Fruit fly (Drosophila melanogaster): ENCODE data around the gene Hex-t1.

The Hex-t1 gene

dm6 chr3R:26448779-26449178 is at the start of gene Hex-t1:
Hex-t1 (plus strand) TSS chr3R:26449079.
- TF ChIP-seq bab1 (GFP tag; optimal IDR thresholded peaks at IDR 0.05): no peak
- TF ChIP-seq CG11617 (GFP tag; optimal IDR thresholded peaks at IDR 0.05): no peak
- no peak for TF ChIP-seq tj (GFP tag; optimal IDR thresholded peaks at IDR 0.05)
- TF ChIP-seq CG5204 (GFP tag; optimal IDR thresholded peaks at IDR 0.05): no peak
- TF ChIP-seq CG12768 (GFP tag; optimal IDR thresholded peaks at IDR 0.05): no peak

DNA sequence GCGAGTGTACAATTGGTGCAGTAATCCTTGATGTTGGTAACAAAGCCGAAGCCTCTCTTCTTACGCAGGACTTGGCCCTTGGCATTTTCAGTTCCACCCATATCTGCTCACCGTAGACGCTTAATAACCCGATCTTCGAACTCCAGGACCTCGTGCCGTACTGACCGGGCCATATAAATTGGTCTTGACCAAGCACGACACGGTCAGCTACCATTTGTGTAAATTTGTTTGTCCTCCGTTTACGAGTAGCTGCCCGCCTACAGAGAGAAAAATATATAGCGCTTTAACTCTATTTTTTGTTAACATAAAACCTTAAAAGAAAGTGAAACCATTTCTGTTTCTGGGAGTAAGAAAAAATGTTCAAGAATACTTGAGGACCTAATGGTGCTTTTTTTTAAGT is 45.3 kb upstream of the Hex-t1 start, which contains the start of gene ppk15:
Gene ppk15, minus strand, starts transcription at position 101 of the 400 bp plus-strand sequence.
- no peak for TF ChIP-seq CG7101 (tag; optimal IDR thresholded peaks at IDR 0.05)
- TF ChIP-seq CG14711 (tag; optimal IDR thresholded peaks at IDR 0.05): no peak
- no peak for TF ChIP-seq CG5204 (GFP tag; optimal IDR thresholded peaks at IDR 0.05)
- no peak for TF ChIP-seq kay (GFP tag; ENCODE audit: borderline replicate concordance)
- TF ChIP-seq Crg-1 (GFP tag; optimal IDR thresholded peaks at IDR 0.05): no peak
- no peak for TF ChIP-seq Hr96 (GFP tag; optimal IDR thresholded peaks at IDR 0.05)
- no peak for TF ChIP-seq pad (GFP tag; optimal IDR thresholded peaks at IDR 0.05)
- TF ChIP-seq CG11617 (GFP tag; optimal IDR thresholded peaks at IDR 0.05): no peak
- no peak for TF ChIP-seq cic (GFP tag; optimal IDR thresholded peaks at IDR 0.05)
- no peak for TF ChIP-seq cnc (optimal IDR thresholded peaks at IDR 0.05)

DNA sequence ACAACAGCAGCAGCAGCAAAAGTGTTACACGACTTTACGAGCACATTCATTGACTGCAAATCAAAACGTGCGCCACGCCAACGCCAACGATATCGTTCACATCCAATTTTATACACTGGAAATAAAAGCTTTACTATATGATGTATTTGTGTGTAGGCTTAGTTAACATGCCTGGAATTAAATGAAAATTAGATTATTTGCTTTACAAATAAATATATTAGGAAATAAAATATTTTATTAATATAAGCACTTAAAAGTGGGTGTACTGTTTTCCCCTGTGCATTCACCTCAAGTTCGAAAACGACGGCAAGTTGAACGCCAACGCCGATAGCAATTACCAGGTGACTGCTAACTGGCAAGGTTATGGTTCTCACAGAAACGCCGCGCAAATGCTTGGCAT is 39.1 kb upstream of the Hex-t1 start:
- no peak for TF ChIP-seq ovo (GFP tag; optimal IDR thresholded peaks at IDR 0.05)
- no peak for TF ChIP-seq CG7101 (tag; optimal IDR thresholded peaks at IDR 0.05)
- no peak for TF ChIP-seq CG14711 (tag; optimal IDR thresholded peaks at IDR 0.05)
- no peak for TF ChIP-seq Mnt (GFP tag; optimal IDR thresholded peaks at IDR 0.05)
- no peak for TF ChIP-seq toe (GFP tag; optimal IDR thresholded peaks at IDR 0.05)
- TF ChIP-seq CG1620 (GFP tag; optimal IDR thresholded peaks at IDR 0.05): no peak
- TF ChIP-seq tj (GFP tag; optimal IDR thresholded peaks at IDR 0.05): no peak
- no peak for TF ChIP-seq CG33017 (tag; optimal IDR thresholded peaks at IDR 0.05)
- no peak for TF ChIP-seq cic (GFP tag; optimal IDR thresholded peaks at IDR 0.05)
- TF ChIP-seq CG11617 (GFP tag; optimal IDR thresholded peaks at IDR 0.05): no peak
- no peak for TF ChIP-seq Clk (GFP tag; optimal IDR thresholded peaks at IDR 0.05)
- no peak for TF ChIP-seq CG5204 (GFP tag; optimal IDR thresholded peaks at IDR 0.05)
- TF ChIP-seq CG7045 (GFP tag; optimal IDR thresholded peaks at IDR 0.05): no peak

DNA sequence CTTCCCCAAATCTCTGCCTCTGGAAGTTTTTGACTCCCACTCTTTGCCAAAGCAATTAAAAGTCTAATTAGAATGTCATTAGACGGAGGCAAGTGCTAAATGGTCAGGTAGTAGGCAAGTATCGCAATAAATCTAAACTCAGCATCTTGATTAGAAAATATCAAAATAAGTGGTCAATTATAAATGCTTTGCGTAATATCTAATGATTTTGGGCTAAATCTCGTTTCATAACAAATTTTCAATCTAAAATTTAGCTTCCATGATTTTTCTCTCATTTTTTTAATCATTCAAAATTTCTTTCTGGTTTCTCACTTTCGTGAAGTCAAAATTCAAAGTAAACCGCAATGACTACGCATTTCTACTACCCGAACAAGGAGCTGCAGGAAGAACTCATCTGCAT is 35.1 kb upstream of the Hex-t1 start, which contains the start of gene Ald2:
Gene Ald2, plus strand, starts transcription at position 301 of the 400 bp plus-strand sequence.
- TF ChIP-seq CG11617 (GFP tag; optimal IDR thresholded peaks at IDR 0.05): no peak
- TF ChIP-seq Mnt (GFP tag; optimal IDR thresholded peaks at IDR 0.05): no peak
- TF ChIP-seq tj (GFP tag; optimal IDR thresholded peaks at IDR 0.05): no peak
- no peak for TF ChIP-seq pad (GFP tag; optimal IDR thresholded peaks at IDR 0.05)

DNA sequence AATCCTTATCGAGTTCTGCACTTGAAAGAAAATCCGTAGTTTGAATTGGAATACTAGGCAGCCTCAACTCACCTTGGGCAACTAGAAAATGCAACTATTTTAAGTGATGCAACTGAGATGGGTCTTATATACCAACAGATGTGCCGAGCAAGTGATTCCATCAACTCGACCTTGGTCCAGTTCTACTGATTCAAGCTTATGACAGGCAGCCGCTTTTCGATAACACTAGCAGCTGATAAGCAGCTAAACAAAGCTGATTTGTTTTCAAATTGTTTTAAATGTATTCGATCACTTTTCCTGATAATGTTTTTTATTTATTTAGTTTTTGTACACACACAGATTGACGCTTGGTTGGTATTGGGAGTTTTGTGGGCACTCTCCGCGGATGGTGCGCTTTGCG is 23.9 kb upstream of the Hex-t1 start, which contains the start of gene CG6503:
Gene CG6503, minus strand, starts transcription at position 101 of the 400 bp plus-strand sequence.
- no peak for TF ChIP-seq CG5204 (GFP tag; optimal IDR thresholded peaks at IDR 0.05)
- no peak for TF ChIP-seq cic (GFP tag; optimal IDR thresholded peaks at IDR 0.05)
- TF ChIP-seq CG12768 (GFP tag; optimal IDR thresholded peaks at IDR 0.05): no peak
- no peak for TF ChIP-seq bab1 (GFP tag; optimal IDR thresholded peaks at IDR 0.05)
- TF ChIP-seq cnc (optimal IDR thresholded peaks at IDR 0.05): no peak
- no peak for TF ChIP-seq Mnt (GFP tag; optimal IDR thresholded peaks at IDR 0.05)
- TF ChIP-seq CG14711 (tag; optimal IDR thresholded peaks at IDR 0.05): no peak
- no peak for TF ChIP-seq CG1620 (GFP tag; optimal IDR thresholded peaks at IDR 0.05)
- TF ChIP-seq toe (GFP tag; optimal IDR thresholded peaks at IDR 0.05): no peak
- TF ChIP-seq tj (GFP tag; optimal IDR thresholded peaks at IDR 0.05): no peak
- TF ChIP-seq pad (GFP tag; optimal IDR thresholded peaks at IDR 0.05): no peak
- TF ChIP-seq CG7045 (GFP tag; optimal IDR thresholded peaks at IDR 0.05): no peak
- no peak for TF ChIP-seq Crg-1 (GFP tag; optimal IDR thresholded peaks at IDR 0.05)
- no peak for TF ChIP-seq CG11617 (GFP tag; optimal IDR thresholded peaks at IDR 0.05)
- no peak for TF ChIP-seq CG33017 (tag; optimal IDR thresholded peaks at IDR 0.05)
- no peak for TF ChIP-seq kay (GFP tag; ENCODE audit: borderline replicate concordance)

DNA sequence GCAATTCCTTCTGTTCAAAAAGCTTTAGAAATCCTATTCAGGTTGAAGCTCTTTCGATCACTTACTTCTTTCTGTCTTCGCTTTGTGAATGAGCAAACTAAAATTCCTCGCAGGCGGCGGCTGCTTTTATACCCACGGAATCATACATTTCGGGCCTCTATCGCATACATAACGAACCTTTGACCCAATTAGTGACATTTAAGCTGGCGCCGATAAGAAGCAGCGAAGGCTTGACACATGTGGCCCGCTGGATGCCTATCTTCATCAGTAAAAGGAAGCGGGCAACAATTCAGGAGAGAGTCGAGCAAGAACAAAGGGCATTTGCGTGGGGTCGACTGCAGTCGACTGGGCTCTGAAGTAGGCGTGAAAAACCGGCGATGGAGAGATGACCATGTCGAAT is 23.2 kb upstream of the Hex-t1 start, which contains the start of gene CG34291:
Gene CG34291, minus strand, starts transcription at position 101 of the 400 bp plus-strand sequence.
- TF ChIP-seq tj (GFP tag; optimal IDR thresholded peaks at IDR 0.05) (no peak), pad (GFP tag; optimal IDR thresholded peaks at IDR 0.05) (no peak), CG7101 (tag; optimal IDR thresholded peaks at IDR 0.05) (no peak), CG33017 (tag; optimal IDR thresholded peaks at IDR 0.05) (no peak), toe (GFP tag; optimal IDR thresholded peaks at IDR 0.05) (no peak), kay (GFP tag; ENCODE audit: borderline replicate concordance) (no peak), CG14711 (tag; optimal IDR thresholded peaks at IDR 0.05) (no peak), Mnt (GFP tag; optimal IDR thresholded peaks at IDR 0.05) (no peak), Hr96 (GFP tag; optimal IDR thresholded peaks at IDR 0.05) (no peak), CG1620 (GFP tag; optimal IDR thresholded peaks at IDR 0.05) (no peak), ovo (GFP tag; optimal IDR thresholded peaks at IDR 0.05) (no peak), CG7045 (GFP tag; optimal IDR thresholded peaks at IDR 0.05) (no peak), bab1 (GFP tag; optimal IDR thresholded peaks at IDR 0.05) (no peak), CG11617 (GFP tag; optimal IDR thresholded peaks at IDR 0.05) (no peak), Crg-1 (GFP tag; optimal IDR thresholded peaks at IDR 0.05) (no peak), Clk (GFP tag; optimal IDR thresholded peaks at IDR 0.05) (no peak), cnc (optimal IDR thresholded peaks at IDR 0.05) (no peak), cic (GFP tag; optimal IDR thresholded peaks at IDR 0.05) (no peak)

DNA sequence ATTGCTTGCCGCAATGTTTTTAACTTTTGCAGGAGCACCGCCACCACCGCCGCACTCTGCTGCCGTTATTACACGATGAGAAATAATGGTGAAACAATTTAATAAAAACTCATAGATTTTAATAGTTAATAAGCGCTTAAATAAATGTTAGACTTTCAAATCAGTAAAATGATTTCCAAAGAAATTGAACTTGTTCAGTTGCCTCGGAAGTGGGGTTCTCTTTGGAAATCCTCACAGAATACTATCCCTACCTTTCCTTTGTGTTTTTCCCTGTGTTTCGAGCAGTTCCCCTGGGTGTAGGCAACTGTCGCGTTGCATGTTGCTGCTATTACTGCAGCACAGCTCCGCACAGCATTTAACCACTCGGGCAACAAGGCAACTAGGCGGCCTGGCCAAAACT is 20.7 kb upstream of the Hex-t1 start:
- TF ChIP-seq cnc (optimal IDR thresholded peaks at IDR 0.05): no peak
- no peak for TF ChIP-seq CG11617 (GFP tag; optimal IDR thresholded peaks at IDR 0.05)
- no peak for TF ChIP-seq cic (GFP tag; optimal IDR thresholded peaks at IDR 0.05)
- no peak for TF ChIP-seq CG14711 (tag; optimal IDR thresholded peaks at IDR 0.05)
- no peak for TF ChIP-seq CG7101 (tag; optimal IDR thresholded peaks at IDR 0.05)
- TF ChIP-seq tj (GFP tag; optimal IDR thresholded peaks at IDR 0.05): no peak
